Fruit fly (Drosophila melanogaster) whole organism, wandering third instar larva: ENCODE results near the gene CG42740.

ENCODE experiments used
- Abd-B ChIP-seq: fragments of >200 bp; optimal IDR thresholded peaks from 2 replicates; lab custom pipeline; 2017; ENCODE audit warnings: missing biosample characterization, missing genetic modification characterization
- CG32264 ChIP-seq: fragments of 200-800 bp; sonication (Bioruptor generic); optimal IDR thresholded peaks from 2 replicates; lab custom pipeline; 2016; ENCODE audit warnings: missing biosample characterization, missing genetic modification characterization
- Dfd ChIP-seq: fragments of >200 bp; optimal IDR thresholded peaks from 2 replicates; lab custom pipeline; 2017; ENCODE audit warnings: missing biosample characterization, missing genetic modification characterization
- Dif ChIP-seq: fragments of 200-275, 200-300 bp; sonication (Bioruptor generic); optimal IDR thresholded peaks from 2 replicates; lab custom pipeline; 2018; ENCODE audit warnings: missing biosample characterization, missing genetic modification characterization; ENCODE audit not compliant: partially characterized antibody
- GATAd ChIP-seq: sonication (Bioruptor generic); optimal IDR thresholded peaks from 2 replicates; lab custom pipeline; 2016; ENCODE audit warnings: missing biosample characterization, missing genetic modification characterization
- HLH106 ChIP-seq: fragments of 200-800 bp; optimal IDR thresholded peaks from 3 replicates; lab custom pipeline; 2019; ENCODE audit warnings: missing biosample characterization, mild to moderate bottlenecking, missing genetic modification characterization, moderate library complexity
- Hnf4 ChIP-seq: fragments of 200-800 bp; sonication (Bioruptor generic); optimal IDR thresholded peaks from 2 replicates; lab custom pipeline; 2016; ENCODE audit warnings: missing biosample characterization, mild to moderate bottlenecking, missing genetic modification characterization
- Hr83 ChIP-seq: fragments of 200-300 bp; sonication (Bioruptor generic); optimal IDR thresholded peaks from 2 replicates; lab custom pipeline; 2016; ENCODE audit warnings: missing biosample characterization, mild to moderate bottlenecking, missing genetic modification characterization, moderate library complexity; ENCODE audit not compliant: poor library complexity, severe bottlenecking
- Jra ChIP-seq: sonication (Bioruptor generic); optimal IDR thresholded peaks from 2 replicates; lab custom pipeline; 2016; ENCODE audit warnings: missing biosample characterization, missing genetic modification characterization
- Myc ChIP-seq: fragments of >200 bp; optimal IDR thresholded peaks from 2 replicates; lab custom pipeline; 2017
- OdsH ChIP-seq: fragments of 200-800 bp; sonication (Bioruptor generic); optimal IDR thresholded peaks from 2 replicates; lab custom pipeline; 2016; ENCODE audit warnings: missing biosample characterization, mild to moderate bottlenecking, missing genetic modification characterization
- Rel ChIP-seq, 2 experiments: fragments of 200-800 bp; sonication (Bioruptor generic) in 1 of 2; optimal IDR thresholded peaks; 2 replicates in 1 of 2; 3 replicates in 1 of 2; lab custom pipeline; 2016 to 2019; ENCODE audit warnings: mild to moderate bottlenecking in 2 of 2, missing biosample characterization in 2 of 2, missing genetic modification characterization in 2 of 2, moderate library complexity in 1 of 2
- Sp1 ChIP-seq: fragments of 200-800 bp; sonication (Bioruptor generic); optimal IDR thresholded peaks from 3 replicates; lab custom pipeline; 2019; ENCODE audit warnings: missing biosample characterization, mild to moderate bottlenecking, missing genetic modification characterization, moderate library complexity
- Vsx2 ChIP-seq: fragments of 200-300, 225-300 bp; sonication (Bioruptor generic); optimal IDR thresholded peaks from 2 replicates; lab custom pipeline; 2018; ENCODE audit warnings: missing biosample characterization, missing genetic modification characterization; ENCODE audit not compliant: partially characterized antibody
- br ChIP-seq: fragments of 200-800 bp; sonication (Bioruptor generic); optimal IDR thresholded peaks from 2 replicates; lab custom pipeline; 2016; ENCODE audit warnings: missing biosample characterization, missing genetic modification characterization
- brk ChIP-seq: fragments of 200-800 bp; sonication (Bioruptor generic); optimal IDR thresholded peaks from 2 replicates; lab custom pipeline; 2016; ENCODE audit warnings: missing biosample characterization, mild to moderate bottlenecking, missing genetic modification characterization
- dl ChIP-seq, 2 experiments: fragments of 175-275, 200-275 bp in 1 of 2; fragments of 200-275 bp in 1 of 2; sonication (Bioruptor generic); optimal IDR thresholded peaks; lab custom pipeline; 2018; ENCODE audit warnings: mild to moderate bottlenecking in 2 of 2, missing biosample characterization in 2 of 2, missing genetic modification characterization in 2 of 2, moderate library complexity in 2 of 2; ENCODE audit not compliant: partially characterized antibody in 2 of 2, insufficient read depth in 1 of 2
- ey ChIP-seq: fragments of 200-800 bp; sonication (Bioruptor generic); optimal IDR thresholded peaks from 2 replicates; lab custom pipeline; 2016; ENCODE audit warnings: missing biosample characterization, missing genetic modification characterization
- fru ChIP-seq: fragments of 200-800 bp; sonication (Bioruptor generic); optimal IDR thresholded peaks from 3 replicates; lab custom pipeline; 2016; ENCODE audit warnings: missing biosample characterization, mild to moderate bottlenecking, missing genetic modification characterization
- jim ChIP-seq: fragments of 175-275, 200-325 bp; sonication (Bioruptor generic); optimal IDR thresholded peaks from 2 replicates; lab custom pipeline; 2016; ENCODE audit warnings: missing biosample characterization, mild to moderate bottlenecking, missing genetic modification characterization
- pan ChIP-seq: fragments of >200 bp; optimal IDR thresholded peaks from 2 replicates; lab custom pipeline; 2017
- psq ChIP-seq: fragments of 200-800 bp; sonication (Bioruptor generic); optimal IDR thresholded peaks from 3 replicates; lab custom pipeline; 2017; ENCODE audit warnings: missing biosample characterization, mild to moderate bottlenecking, missing genetic modification characterization, moderate library complexity
- rgr ChIP-seq: fragments of 200-800 bp; sonication (Bioruptor generic); optimal IDR thresholded peaks from 3 replicates; lab custom pipeline; 2016; ENCODE audit warnings: missing biosample characterization, mild to moderate bottlenecking, missing genetic modification characterization
- sage ChIP-seq: fragments of 200-800 bp; sonication (Bioruptor generic); optimal IDR thresholded peaks from 2 replicates; lab custom pipeline; 2016; ENCODE audit warnings: missing biosample characterization, mild to moderate bottlenecking, missing genetic modification characterization
- usp ChIP-seq: fragments of >200 bp; optimal IDR thresholded peaks from 2 replicates; lab custom pipeline; 2017; ENCODE audit warnings: missing biosample characterization, missing genetic modification characterization

Gene CG42740

DNA sequence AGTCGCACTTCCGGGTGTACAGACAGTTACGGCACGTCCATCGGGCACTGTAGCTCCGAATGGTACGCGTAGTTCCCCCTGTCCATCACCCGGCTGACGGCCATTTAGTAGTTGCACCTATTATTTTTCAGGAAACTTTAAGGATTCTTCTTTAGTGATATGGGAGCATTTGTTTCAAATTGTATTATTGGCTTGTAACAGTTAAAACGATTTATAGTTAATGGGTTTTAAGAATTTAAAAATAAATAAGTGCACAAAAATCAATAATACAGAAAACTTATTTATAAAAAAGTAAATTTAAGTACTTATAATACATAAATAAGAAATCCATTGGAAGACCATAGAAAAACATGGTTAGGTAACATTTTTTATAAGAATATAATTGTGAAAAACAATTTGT, at the start of gene CG42740, which contains the start of gene CG2217:
Gene CG42740, minus strand, starts transcription at position 101 of the 400 bp plus-strand sequence.
Gene CG2217, minus strand, starts transcription at position 101 of the 400 bp plus-strand sequence.
- TF ChIP-seq brk (GFP tag; lab: Kevin White, UChicago), result no peak

DNA sequence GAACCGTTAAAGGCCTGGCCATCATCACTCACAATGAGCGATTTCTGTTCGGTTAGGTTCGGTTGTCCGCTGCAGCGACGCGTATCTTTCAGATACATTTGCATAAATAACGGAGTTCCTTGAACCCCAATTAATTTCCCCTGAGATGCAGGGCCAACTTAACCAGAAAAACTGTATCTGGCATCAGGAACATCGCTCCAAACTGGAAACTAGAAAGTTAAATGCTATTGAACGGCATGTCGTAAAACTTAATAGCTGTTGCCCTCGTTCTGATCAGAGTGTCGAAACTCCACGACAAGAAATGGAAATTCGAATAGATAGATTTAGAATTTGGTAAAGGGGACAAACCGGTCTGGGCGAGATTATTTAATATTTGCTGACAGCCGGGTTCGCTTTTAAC, 49.6 kb upstream of the CG42740 start:
- TF ChIP-seq GATAd (GFP tag; lab: Kevin White, UChicago) (no peak), br (GFP tag; lab: Kevin White, UChicago) (no peak)

DNA sequence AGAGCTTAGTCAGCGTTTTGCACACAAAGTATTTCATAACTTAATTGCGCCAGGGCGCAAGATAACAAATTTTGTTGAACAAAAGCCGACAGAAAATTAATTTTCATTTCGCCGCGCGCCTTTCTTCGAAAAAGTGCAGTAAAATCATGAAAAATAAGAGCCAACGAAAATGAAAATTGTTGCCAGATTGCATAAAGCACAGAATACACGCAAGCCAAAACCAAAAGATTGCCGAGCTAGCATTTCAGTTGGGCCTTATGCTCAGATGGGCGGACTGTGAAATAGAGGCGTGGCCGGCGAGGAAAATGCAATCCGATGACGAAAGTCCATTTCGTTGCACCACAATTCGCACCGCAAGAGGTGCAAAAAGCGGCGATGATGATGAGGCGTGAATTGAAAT, 47.9 kb upstream of the CG42740 start:
- no peak for TF ChIP-seq Vsx2 (GFP tag; lab: Kevin White, UChicago)

DNA sequence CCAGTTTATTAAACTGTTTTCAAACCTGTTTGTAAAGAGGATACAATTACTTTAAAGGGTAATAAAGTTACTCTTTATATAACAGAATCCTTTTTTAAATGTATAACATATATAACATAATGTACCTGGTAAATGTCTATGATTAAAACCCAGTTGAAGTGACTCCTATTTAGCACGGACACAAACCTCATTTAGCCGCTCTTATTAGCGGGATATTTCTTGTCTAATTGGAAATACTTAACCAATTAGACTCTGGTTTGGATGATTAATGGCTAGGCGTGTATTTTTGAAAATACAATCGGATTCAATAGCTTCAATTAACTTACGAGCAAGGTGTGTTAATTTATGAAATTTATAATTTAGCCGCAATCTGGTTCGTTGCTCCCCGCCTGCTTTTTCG, 44.3 kb upstream of the CG42740 start:
- TF ChIP-seq Myc (lab: Kevin White, UChicago) (peak; percentile 39), OdsH (no peak), Vsx2 (GFP tag; lab: Kevin White, UChicago) (peak; percentile 49)
- TF ChIP-seq, all 38 proteins: peak for 2

DNA sequence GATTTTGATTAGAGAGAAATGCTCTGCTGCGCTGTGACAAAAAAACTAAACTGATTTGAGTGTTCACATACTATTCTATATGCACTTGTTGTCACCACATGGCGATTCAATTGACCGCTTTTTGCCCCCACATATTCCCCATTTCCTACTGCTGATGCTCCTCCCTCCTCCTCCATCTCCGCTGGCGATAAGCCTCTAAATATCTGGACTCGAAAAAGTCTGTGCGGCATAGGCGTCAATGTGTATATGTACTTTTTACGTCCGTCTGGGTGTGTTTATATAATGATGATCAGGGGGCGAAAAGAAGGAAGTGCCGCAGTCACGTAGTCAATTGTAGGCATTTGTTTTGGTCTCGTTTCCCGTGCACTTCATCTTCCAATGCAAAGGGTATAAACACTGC, 43.7 kb upstream of the CG42740 start:
- TF ChIP-seq sage (GFP tag; lab: Kevin White, UChicago) (no peak), HLH106 (no peak), Hnf4 (GFP tag; lab: Kevin White, UChicago) (no peak), pan (lab: Kevin White, UChicago) (no peak), rgr (GFP tag; lab: Kevin White, UChicago) (no peak), fru (GFP tag; lab: Kevin White, UChicago) (no peak), Sp1 (no peak), Dif (no peak), ey (GFP tag; lab: Kevin White, UChicago) (no peak), brk (GFP tag; lab: Kevin White, UChicago) (no peak), br (GFP tag; lab: Kevin White, UChicago) (no peak), Abd-B (no peak), usp (GFP tag; lab: Kevin White, UChicago) (no peak), Hr83 (GFP tag; lab: Kevin White, UChicago) (no peak)

DNA sequence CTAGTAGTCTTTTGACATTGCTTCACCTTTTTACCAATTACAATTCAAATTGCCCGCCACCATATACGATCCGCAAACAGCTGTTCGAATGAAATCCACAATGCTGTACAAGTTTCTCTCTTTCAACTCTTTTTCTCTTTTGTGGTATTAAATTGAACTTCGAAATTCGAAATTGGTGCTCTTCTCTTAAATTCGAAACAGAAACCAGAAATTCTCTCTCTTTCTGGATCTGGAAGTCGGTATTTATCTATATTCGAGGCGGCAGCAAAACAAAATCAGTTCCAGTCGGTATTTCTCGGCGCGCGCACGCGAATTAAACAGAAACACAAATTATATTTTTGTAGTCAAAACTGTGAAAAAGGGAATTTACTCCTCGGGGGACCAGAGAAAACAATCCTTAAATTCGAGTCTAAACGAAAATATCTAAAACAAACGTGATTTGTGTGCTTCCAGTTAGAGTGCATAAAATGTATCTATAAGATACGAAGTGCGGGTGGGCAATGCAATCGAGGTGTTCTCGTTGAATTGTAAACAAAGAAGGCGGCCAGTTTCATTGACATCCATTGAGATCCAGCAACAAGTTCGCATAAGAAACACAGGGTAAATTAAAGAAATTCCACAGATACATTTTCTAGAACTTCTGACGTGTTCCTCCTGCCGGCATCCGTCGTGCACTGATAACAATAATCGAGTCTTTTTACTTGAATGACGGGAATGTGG, 43.2 kb upstream of the CG42740 start, which contains the start of gene PH4alphaEFB:
Gene PH4alphaEFB, plus strand, starts transcription at position 276 of the 720 bp plus-strand sequence.
- TF ChIP-seq Vsx2 (GFP tag; lab: Kevin White, UChicago) (peak; percentile 31), Rel (GFP tag; optimal IDR thresholded peaks at IDR 0.05; lab: Kevin White, UChicago) (no peak), Rel (tag; optimal IDR thresholded peaks at IDR 0.05; lab: Kevin White, UChicago) (peak; percentile 63), br (GFP tag; lab: Kevin White, UChicago) (no peak), OdsH (no peak), Myc (lab: Kevin White, UChicago) (peak; percentile 30), Jra (GFP tag; lab: Kevin White, UChicago) (peak; percentile 20), Sp1 (peak; percentile 4), Dif (peak; percentile 8), brk (GFP tag; lab: Kevin White, UChicago) (peak; percentile 56), jim (no peak), ey (GFP tag; lab: Kevin White, UChicago) (no peak), sage (GFP tag; lab: Kevin White, UChicago) (peak; percentile 78), dl (GFP tag; optimal IDR thresholded peaks at IDR 0.05; lab: Kevin White, UChicago; ENCODE audit: insufficient read depth in 1 of 2, partially characterized antibody in 2 of 2) (peak in 1 of 2 experiments; percentile 16), GATAd (GFP tag; lab: Kevin White, UChicago) (no peak), CG32264 (no peak)

DNA sequence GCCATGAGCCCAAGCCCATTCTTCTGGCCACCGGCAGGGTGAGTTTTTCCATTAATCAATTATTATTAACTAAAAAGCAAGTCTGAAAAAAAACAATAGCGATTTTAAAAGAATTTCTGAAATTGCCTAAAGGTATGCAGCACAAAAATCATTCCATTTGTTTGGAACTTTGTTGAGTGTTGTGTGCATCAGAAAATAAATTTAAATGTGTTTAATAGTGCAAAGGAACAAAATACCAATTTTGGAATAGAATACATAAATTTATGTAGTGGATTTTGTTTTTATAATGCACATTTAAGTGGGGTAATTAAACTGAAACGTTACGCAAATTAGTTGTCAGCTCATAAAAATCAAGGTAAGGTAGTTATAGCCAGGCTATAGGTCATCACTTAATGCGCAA, 41.5 kb upstream of the CG42740 start:
- TF ChIP-seq Abd-B, result no peak
- TF ChIP-seq CG32264, result no peak
- no peak for TF ChIP-seq psq
- peak; percentile 31 for TF ChIP-seq Myc (lab: Kevin White, UChicago)
- TF ChIP-seq Dfd (GFP tag; lab: Kevin White, UChicago), result no peak
